Worm (Caenorhabditis elegans): ENCODE measurements around the gene asb-1.

asb-1 gene

DNA sequence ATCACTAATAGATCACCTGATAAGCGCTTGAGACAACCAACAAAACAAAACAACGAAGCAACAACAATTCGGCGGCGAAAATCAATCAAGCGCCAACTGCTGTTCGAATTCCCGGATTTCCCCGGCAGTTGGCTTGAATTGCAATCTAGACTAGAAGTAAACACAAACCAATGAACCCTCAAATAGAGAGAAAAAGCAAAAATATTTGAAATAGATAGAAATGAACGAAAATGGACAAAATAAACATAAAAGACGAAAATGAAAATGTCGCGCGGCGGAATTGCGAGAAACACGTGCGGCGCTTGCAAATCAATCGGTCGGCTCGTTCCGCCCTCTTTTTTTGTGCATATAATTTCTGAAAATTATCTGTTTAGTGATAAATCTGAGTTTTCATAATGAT, 27.2 kb downstream of the asb-1 start, which contains the start of gene idhg-1 (continued):
- TF ChIP-seq mdl-1 (tag; optimal IDR thresholded peaks at IDR 0.05) (no peak), nhr-12 (tag; optimal IDR thresholded peaks at IDR 0.05) (no peak), nhr-11 (tag; optimal IDR thresholded peaks at IDR 0.05) (no peak), Y55F3AM.14 (GFP tag; optimal IDR thresholded peaks at IDR 0.05) (peak; percentile 75), skn-1 (tag; optimal IDR thresholded peaks at IDR 0.05) (peak; percentile 48), ztf-4 (tag; optimal IDR thresholded peaks at IDR 0.05) (peak; percentile 32), alr-1 (tag; optimal IDR thresholded peaks at IDR 0.05) (no peak), mbf-1 (tag; optimal IDR thresholded peaks at IDR 0.05) (no peak), nhr-237 (tag; optimal IDR thresholded peaks at IDR 0.05) (no peak), R02D3.7 (tag; optimal IDR thresholded peaks at IDR 0.05) (no peak), lin-39 (tag; optimal IDR thresholded peaks at IDR 0.05) (no peak), lin-13 (GFP tag; optimal IDR thresholded peaks at IDR 0.05) (peak; percentile 69), sem-4 (tag; optimal IDR thresholded peaks at IDR 0.05) (peak; percentile 39), nhr-21 (tag; optimal IDR thresholded peaks at IDR 0.05) (peak; percentile 15), nhr-77 (tag; optimal IDR thresholded peaks at IDR 0.05) (no peak), ama-1 (optimal IDR thresholded peaks at IDR 0.05) (no peak), elt-1 (tag; optimal IDR thresholded peaks at IDR 0.05) (no peak), ceh-82 (tag; optimal IDR thresholded peaks at IDR 0.05) (no peak), snpc-4 (tag; optimal IDR thresholded peaks at IDR 0.05) (no peak)

DNA sequence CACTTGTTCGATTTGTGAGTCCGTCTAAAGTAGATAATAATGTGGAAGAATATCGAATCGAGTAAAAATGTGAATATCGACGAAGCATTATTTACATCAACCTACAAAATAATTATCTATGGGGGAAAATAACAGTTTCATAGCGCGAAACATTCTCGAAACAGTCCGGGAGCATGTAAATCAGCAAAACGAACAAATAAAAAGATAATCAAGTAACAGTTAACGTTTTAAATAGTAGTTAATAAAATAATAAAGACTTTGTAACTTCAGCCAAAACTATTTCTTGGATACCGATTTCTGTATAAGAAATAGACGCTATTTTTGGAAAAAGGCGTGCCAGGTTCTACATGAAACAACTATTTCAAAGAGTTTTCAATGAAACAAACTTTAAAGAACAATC, 27.6 kb downstream of the asb-1 start, which contains the start of gene mlcd-1:
Gene mlcd-1, minus strand, starts transcription at position 101 of the 400 bp plus-strand sequence.
- TF ChIP-seq lsy-2 (tag; optimal IDR thresholded peaks at IDR 0.05), result no peak
- no peak for TF ChIP-seq sma-9 (GFP tag; optimal IDR thresholded peaks at IDR 0.05)
- no peak for TF ChIP-seq sma-9 (tag; optimal IDR thresholded peaks at IDR 0.05)
- no peak for TF ChIP-seq lin-39 (tag; optimal IDR thresholded peaks at IDR 0.05)
- TF ChIP-seq R02D3.7 (tag; optimal IDR thresholded peaks at IDR 0.05), result no peak
- TF ChIP-seq Y55F3AM.14 (GFP tag; optimal IDR thresholded peaks at IDR 0.05), result no peak
- TF ChIP-seq sem-4 (tag; optimal IDR thresholded peaks at IDR 0.05), result no peak
- no peak for TF ChIP-seq nhr-10 (tag; optimal IDR thresholded peaks at IDR 0.05)
- no peak for TF ChIP-seq nhr-25 (tag; optimal IDR thresholded peaks at IDR 0.05)

DNA sequence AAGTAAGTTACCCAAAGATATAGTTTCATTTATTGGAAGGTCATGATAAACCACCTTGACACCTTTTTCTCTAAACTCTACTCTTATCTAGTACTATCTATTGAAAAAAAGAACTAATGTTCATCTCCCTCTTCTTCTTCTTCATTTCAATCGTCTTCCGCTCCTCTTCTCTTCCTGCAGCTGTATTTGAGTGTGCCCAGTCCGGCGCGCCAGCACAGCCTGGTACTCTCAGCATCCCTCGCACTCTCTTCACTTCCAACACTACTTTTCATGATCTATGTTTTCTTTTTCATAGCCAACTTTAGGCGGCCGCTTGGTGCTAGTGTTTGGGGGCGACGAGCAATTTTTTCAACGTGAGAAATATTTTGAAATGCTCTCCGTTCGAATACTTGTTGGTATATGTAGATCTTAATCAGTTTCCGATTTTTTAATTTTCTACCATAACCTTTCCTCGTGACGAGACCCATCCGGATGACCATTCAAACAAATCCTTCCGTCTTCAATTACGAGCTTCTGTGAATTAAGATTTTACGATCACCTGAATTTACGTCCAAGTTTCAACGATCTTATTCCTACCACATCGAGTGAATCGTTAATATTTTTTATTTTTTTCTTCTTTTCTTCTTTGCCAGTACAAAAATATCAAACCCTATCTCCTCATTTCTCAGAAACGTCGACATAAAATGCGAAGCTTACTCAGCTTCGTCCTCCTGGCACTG, 33.4 kb downstream of the asb-1 start, which contains the start of gene pan-1:
Gene pan-1, plus strand, starts transcription at position 669 of the 719 bp plus-strand sequence.
- TF ChIP-seq nhr-6 (tag; optimal IDR thresholded peaks at IDR 0.05) (no peak), mdl-1 (tag; optimal IDR thresholded peaks at IDR 0.05) (no peak), alr-1 (tag; optimal IDR thresholded peaks at IDR 0.05) (no peak), nhr-129 (tag; optimal IDR thresholded peaks at IDR 0.05) (peak; percentile 20), gmeb-1 (tag; optimal IDR thresholded peaks at IDR 0.05) (no peak), nhr-12 (tag; optimal IDR thresholded peaks at IDR 0.05) (no peak), aly-2 (tag; optimal IDR thresholded peaks at IDR 0.05) (no peak), dmd-4 (tag; optimal IDR thresholded peaks at IDR 0.05) (no peak), elt-1 (tag; optimal IDR thresholded peaks at IDR 0.05) (no peak), ceh-16 (tag; optimal IDR thresholded peaks at IDR 0.05) (no peak), ceh-82 (tag; optimal IDR thresholded peaks at IDR 0.05) (no peak), sma-3 (GFP tag; optimal IDR thresholded peaks at IDR 0.05) (peak; percentile 27), egl-27 (tag; optimal IDR thresholded peaks at IDR 0.05) (peak; percentile 47), crh-2 (tag; optimal IDR thresholded peaks at IDR 0.05) (peak; percentile 20), unc-39 (tag; optimal IDR thresholded peaks at IDR 0.05) (no peak), nhr-21 (tag; optimal IDR thresholded peaks at IDR 0.05) (peak; percentile 28), lin-13 (GFP tag; optimal IDR thresholded peaks at IDR 0.05) (peak; percentile 34), blmp-1 (tag; optimal IDR thresholded peaks at IDR 0.05; ENCODE audit: insufficient read depth) (no peak), nhr-11 (tag; optimal IDR thresholded peaks at IDR 0.05) (no peak), R02D3.7 (tag; optimal IDR thresholded peaks at IDR 0.05) (no peak), ZK546.5 (tag; optimal IDR thresholded peaks at IDR 0.05) (no peak), fos-1 (tag; optimal IDR thresholded peaks at IDR 0.05) (peak; percentile 68), skn-1 (tag; optimal IDR thresholded peaks at IDR 0.05) (no peak), lin-11 (tag; optimal IDR thresholded peaks at IDR 0.05) (peak; percentile 16), mbf-1 (tag; optimal IDR thresholded peaks at IDR 0.05) (no peak), ztf-11 (tag; optimal IDR thresholded peaks at IDR 0.05) (no peak), F13H6.1 (tag; optimal IDR thresholded peaks at IDR 0.05) (peak; percentile 44), snpc-4 (tag; optimal IDR thresholded peaks at IDR 0.05) (no peak), peb-1 (tag; optimal IDR thresholded peaks at IDR 0.05) (no peak), ztf-4 (tag; optimal IDR thresholded peaks at IDR 0.05) (no peak), lsy-2 (tag; optimal IDR thresholded peaks at IDR 0.05) (peak in 1 of 2 experiments; percentile 65), nhr-10 (tag; optimal IDR thresholded peaks at IDR 0.05) (no peak), unc-55 (GFP tag; optimal IDR thresholded peaks at IDR 0.05) (peak; percentile 75), nhr-77 (tag; optimal IDR thresholded peaks at IDR 0.05) (no peak), mab-5 (tag; optimal IDR thresholded peaks at IDR 0.05) (peak; percentile 16), elt-3 (tag; optimal IDR thresholded peaks at IDR 0.05) (no peak), sma-9 (GFP tag; optimal IDR thresholded peaks at IDR 0.05) (peak; percentile 59), sma-9 (tag; optimal IDR thresholded peaks at IDR 0.05) (no peak), sem-4 (tag; optimal IDR thresholded peaks at IDR 0.05) (peak; percentile 7), lin-39 (tag; optimal IDR thresholded peaks at IDR 0.05) (no peak), nhr-25 (tag; optimal IDR thresholded peaks at IDR 0.05) (peak; percentile 14), Y55F3AM.14 (GFP tag; optimal IDR thresholded peaks at IDR 0.05) (peak; percentile 15), ama-1 (optimal IDR thresholded peaks at IDR 0.05) (no peak), ztf-1 (GFP tag; conservative IDR thresholded peaks at IDR 0.05) (no peak)

Data from whole organism, L2 larva.